Worm (Caenorhabditis elegans): Measurements from ENCODE around the gene kin-15.

kin-15 gene

ce11 chrII:9407469-9407868 is 26.0 kb downstream of the kin-15 start, which contains the start of gene arrd-2:
Gene arrd-2 (plus strand): TSS chrII:9407769.
- TF ChIP-seq zag-1 (tag; optimal IDR thresholded peaks at IDR 0.05): no peak
- no peak for TF ChIP-seq daf-12 (tag; optimal IDR thresholded peaks at IDR 0.05)
- TF ChIP-seq pqm-1 (tag; optimal IDR thresholded peaks at IDR 0.05): no peak
- TF ChIP-seq ztf-11 (tag; optimal IDR thresholded peaks at IDR 0.05): no peak
- no peak for TF ChIP-seq nhr-23 (tag; optimal IDR thresholded peaks at IDR 0.05)
- no peak for TF ChIP-seq nhr-28 (tag; optimal IDR thresholded peaks at IDR 0.05)
- TF ChIP-seq mml-1 (tag; optimal IDR thresholded peaks at IDR 0.05): no peak
- TF ChIP-seq egl-5 (tag; optimal IDR thresholded peaks at IDR 0.05): no peak
- no peak for TF ChIP-seq mdl-1 (tag; optimal IDR thresholded peaks at IDR 0.05)
- TF ChIP-seq lin-15B (tag; optimal IDR thresholded peaks at IDR 0.05): no peak
- TF ChIP-seq hmg-11 (tag; optimal IDR thresholded peaks at IDR 0.05): no peak
- TF ChIP-seq lsy-12 (tag; optimal IDR thresholded peaks at IDR 0.05): no peak
- TF ChIP-seq jun-1 (tag; optimal IDR thresholded peaks at IDR 0.05): no peak

- TF ChIP-seq pqm-1 (tag; optimal IDR thresholded peaks at IDR 0.05): no peak
Measured at ce11 chrII:9407020-9407419, 26.5 kb downstream of the kin-15 start, which contains the start of gene mpz-6. Gene mpz-6 (minus strand): TSS chrII:9407120.

ce11 chrII:9403846-9404245 is 29.7 kb downstream of the kin-15 start, which contains the start of gene Y51B9A.5:
Gene Y51B9A.5 (plus strand): TSS chrII:9404146.
- TF ChIP-seq elt-1 (tag; optimal IDR thresholded peaks at IDR 0.05) (no peak), ceh-9 (tag; optimal IDR thresholded peaks at IDR 0.05) (no peak), zag-1 (tag; optimal IDR thresholded peaks at IDR 0.05) (no peak), nhr-237 (tag; optimal IDR thresholded peaks at IDR 0.05) (no peak), nhr-28 (tag; optimal IDR thresholded peaks at IDR 0.05) (no peak), lin-15B (tag; optimal IDR thresholded peaks at IDR 0.05) (no peak)

ce11 chrII:9403087-9403486 is 30.4 kb downstream of the kin-15 start, which contains the start of gene Y51B9A.6:
Gene Y51B9A.6 (minus strand): TSS chrII:9403187.
- no peak for TF ChIP-seq ceh-9 (tag; optimal IDR thresholded peaks at IDR 0.05)
- TF ChIP-seq ceh-16 (tag; optimal IDR thresholded peaks at IDR 0.05): no peak
- no peak for TF ChIP-seq ceh-82 (tag; optimal IDR thresholded peaks at IDR 0.05)
- TF ChIP-seq unc-62 (GFP tag; optimal IDR thresholded peaks at IDR 0.05): no peak
- no peak for TF ChIP-seq nfya-1 (tag; optimal IDR thresholded peaks at IDR 0.05; ENCODE audit: insufficient read depth)
- no peak for TF ChIP-seq nhr-23 (tag; optimal IDR thresholded peaks at IDR 0.05)
- TF ChIP-seq egl-5 (tag; optimal IDR thresholded peaks at IDR 0.05): no peak
- no peak for TF ChIP-seq ztf-4 (tag; optimal IDR thresholded peaks at IDR 0.05)
- no peak for TF ChIP-seq elt-1 (tag; optimal IDR thresholded peaks at IDR 0.05)
- no peak for TF ChIP-seq nhr-11 (tag; optimal IDR thresholded peaks at IDR 0.05)
- TF ChIP-seq nhr-25 (tag; optimal IDR thresholded peaks at IDR 0.05): no peak

ce11 chrII:9399746-9400145 is 33.8 kb downstream of the kin-15 start, which contains the start of gene Y51B9A.7:
Gene Y51B9A.7 (plus strand): TSS chrII:9400046.
- TF ChIP-seq egl-27 (tag; optimal IDR thresholded peaks at IDR 0.05) (no peak), ceh-16 (tag; optimal IDR thresholded peaks at IDR 0.05) (no peak), nhr-12 (tag; optimal IDR thresholded peaks at IDR 0.05) (no peak), sea-2 (GFP tag; optimal IDR thresholded peaks at IDR 0.05) (no peak), ceh-28 (tag; optimal IDR thresholded peaks at IDR 0.05) (no peak)

ce11 chrII:9398370-9398901 is 35.1 kb downstream of the kin-15 start, which contains the start of the genes Y51B9A.14 and Y51B9A.8:
Gene Y51B9A.14 (minus strand): TSS chrII:9398470.
Gene Y51B9A.8 (plus strand): TSS chrII:9398851.
- TF ChIP-seq nhr-23 (tag; optimal IDR thresholded peaks at IDR 0.05) (no peak), aly-2 (tag; optimal IDR thresholded peaks at IDR 0.05) (no peak)

ce11 chrII:9397496-9397895 is 36.0 kb downstream of the kin-15 start, which contains the start of gene Y51B9A.9:
Gene Y51B9A.9 (minus strand): TSS chrII:9397596.
- TF ChIP-seq nhr-23 (tag; optimal IDR thresholded peaks at IDR 0.05) (no peak), elt-2 (tag; optimal IDR thresholded peaks at IDR 0.05) (peak; percentile 22), jun-1 (tag; optimal IDR thresholded peaks at IDR 0.05) (no peak)

All from whole organism, L3 larva.